Fruit fly (Drosophila melanogaster): Measurements from ENCODE around the gene CG10098.

The CG10098 gene

DNA sequence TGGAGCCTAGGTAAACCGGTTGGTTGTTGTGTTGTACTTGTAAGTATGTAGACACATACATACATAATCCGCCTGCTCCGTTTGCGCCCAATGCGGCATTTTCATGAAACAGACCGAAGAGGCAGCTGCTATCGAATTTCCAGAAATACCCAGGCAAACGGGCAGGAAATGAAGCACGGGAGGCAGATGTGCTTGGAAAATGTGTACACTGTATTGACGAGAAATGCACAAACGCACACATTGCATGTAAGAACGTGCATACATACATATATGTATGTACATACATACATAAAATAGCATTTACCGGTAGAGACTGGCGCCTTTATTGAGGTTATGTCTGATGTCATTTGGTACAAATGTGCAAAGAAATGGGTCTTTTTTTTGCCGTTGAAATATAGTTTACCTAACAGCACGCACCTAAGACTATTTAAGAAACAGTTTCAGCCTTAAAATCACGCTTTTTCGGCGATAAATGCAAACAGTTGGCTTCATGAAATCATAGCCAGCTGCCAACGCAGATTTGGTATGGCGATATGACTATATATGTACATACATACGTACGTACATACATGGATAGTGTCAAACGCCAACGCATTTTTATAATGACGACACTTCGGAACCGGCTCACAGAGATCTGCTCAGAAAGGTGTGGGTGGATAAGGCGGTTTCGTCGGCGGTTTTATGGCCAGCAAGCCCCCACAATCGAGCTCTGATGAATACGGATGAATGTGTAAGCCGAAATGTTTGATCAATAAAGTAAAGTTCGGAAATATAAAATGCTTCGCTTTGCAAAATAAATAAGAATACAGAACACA, 34.6 kb upstream of the CG10098 start (continued):
- no peak for TF ChIP-seq CG3726 (GFP tag; IDR thresholded peaks at IDR 0.05)
- TF ChIP-seq CG3847 (GFP tag; IDR thresholded peaks at IDR 0.05): no peak
- peak; percentile 70 for TF ChIP-seq grn (GFP tag; optimal IDR thresholded peaks at IDR 0.05)
- TF ChIP-seq CG12299 (tag; optimal IDR thresholded peaks at IDR 0.05): no peak
- TF ChIP-seq ac (GFP tag; optimal IDR thresholded peaks at IDR 0.05): peak; percentile 79
- TF ChIP-seq Med (GFP tag): peak; percentile 41
- TF ChIP-seq cg (GFP tag; optimal IDR thresholded peaks at IDR 0.05): peak; percentile 75
- no peak for TF ChIP-seq insv (GFP tag; optimal IDR thresholded peaks at IDR 0.05)
- no peak for TF ChIP-seq fru (optimal IDR thresholded peaks at IDR 0.05)
- TF ChIP-seq CG4360 (GFP tag; IDR thresholded peaks at IDR 0.05): peak; percentile 42; the same call in 1 of the 2 replicates
- no peak for TF ChIP-seq HmgZ (tag; optimal IDR thresholded peaks at IDR 0.05)
- TF ChIP-seq CG14710 (tag; optimal IDR thresholded peaks at IDR 0.05): peak; percentile 12
- no peak for TF ChIP-seq gfzf (GFP tag; optimal IDR thresholded peaks at IDR 0.05)
- TF ChIP-seq onecut (GFP tag; IDR thresholded peaks at IDR 0.05): peak; percentile 62; the same call in 1 of the 2 replicates
- TF ChIP-seq nau (GFP tag; optimal IDR thresholded peaks at IDR 0.05): no peak
- TF ChIP-seq Dad (GFP tag; optimal IDR thresholded peaks at IDR 0.05): no peak
- no peak for TF ChIP-seq grau (tag; optimal IDR thresholded peaks at IDR 0.05)
- TF ChIP-seq corto (GFP tag; optimal IDR thresholded peaks at IDR 0.05): peak; percentile 56
- TF ChIP-seq Oli (tag; optimal IDR thresholded peaks at IDR 0.05): no peak
- peak; percentile 23 for TF ChIP-seq CG12769 (tag; optimal IDR thresholded peaks at IDR 0.05)
- no peak for TF ChIP-seq pnt (GFP tag; optimal IDR thresholded peaks at IDR 0.05)
- TF ChIP-seq CG4730 (GFP tag; IDR thresholded peaks at IDR 0.05): no peak
- TF ChIP-seq cwo (GFP tag; optimal IDR thresholded peaks at IDR 0.05): no peak
- TF ChIP-seq pita (GFP tag; optimal IDR thresholded peaks at IDR 0.05): no peak
- TF ChIP-seq ash1 (GFP tag; optimal IDR thresholded peaks at IDR 0.05): no peak
- no peak for TF ChIP-seq al (GFP tag; IDR thresholded peaks at IDR 0.05)
- TF ChIP-seq MESR4 (GFP tag; optimal IDR thresholded peaks at IDR 0.05): peak; percentile 19
- TF ChIP-seq CG11696 (GFP tag; IDR thresholded peaks at IDR 0.05): no peak
- peak in 1 of 3 experiments; percentile 32 for TF ChIP-seq lola (GFP tag; optimal IDR thresholded peaks at IDR 0.05)
- peak; percentile 70; the same call in 1 of the 3 replicates for TF ChIP-seq CG34422 (GFP tag; IDR thresholded peaks at IDR 0.05)
- no peak for TF ChIP-seq slbo (GFP tag; IDR thresholded peaks at IDR 0.05)
- TF ChIP-seq rib (GFP tag; IDR thresholded peaks at IDR 0.05): peak; percentile 46; the same call in 1 of the 2 replicates
- TF ChIP-seq CG2116 (GFP tag; optimal IDR thresholded peaks at IDR 0.05): peak; percentile 17
- TF ChIP-seq bigmax (GFP tag; optimal IDR thresholded peaks at IDR 0.05): peak; percentile 97
- TF ChIP-seq trem (tag; optimal IDR thresholded peaks at IDR 0.05): no peak
- no peak for TF ChIP-seq CG1024 (GFP tag; IDR thresholded peaks at IDR 0.05)
- TF ChIP-seq CG10431 (GFP tag; optimal IDR thresholded peaks at IDR 0.05): peak; percentile 34
- no peak for TF ChIP-seq CG8478 (optimal IDR thresholded peaks at IDR 0.05)
- no peak for TF ChIP-seq ttk (GFP tag; IDR thresholded peaks at IDR 0.05)
- no peak for TF ChIP-seq CG4854 (GFP tag; optimal IDR thresholded peaks at IDR 0.05)
- peak; percentile 15 for TF ChIP-seq CG10209 (GFP tag; optimal IDR thresholded peaks at IDR 0.05)
- no peak for TF ChIP-seq Gsc (GFP tag; IDR thresholded peaks at IDR 0.05)
- TF ChIP-seq sd (tag; optimal IDR thresholded peaks at IDR 0.05): peak; percentile 34
- TF ChIP-seq CG17829 (tag; optimal IDR thresholded peaks at IDR 0.05): peak; percentile 27
- TF ChIP-seq twi (tag; optimal IDR thresholded peaks at IDR 0.05): peak; percentile 81
- no peak for TF ChIP-seq CG1647 (GFP tag; optimal IDR thresholded peaks at IDR 0.05)
- TF ChIP-seq CkIIα-i1 (GFP tag; IDR thresholded peaks at IDR 0.05): no peak
- no peak for TF ChIP-seq ERR (GFP tag; optimal IDR thresholded peaks at IDR 0.05)
- no peak for TF ChIP-seq her (GFP tag; optimal IDR thresholded peaks at IDR 0.05)
- TF ChIP-seq sens (GFP tag): peak; percentile 78
